Worm (Caenorhabditis elegans) whole organism, L4 larva: Measurements from ENCODE around the gene ZK721.4.

Source experiments
- F26F4.8 ChIP-seq: fragments of 200-800 bp; sonication (Bioruptor generic); conservative IDR thresholded peaks from 2 replicates; pipeline ENCODE4 v1.3.6; 2022; ENCODE audit warnings: missing genetic modification characterization, missing compliant biosample characterization
- F37D6.2 ChIP-seq: sonication (generic microtip); optimal IDR thresholded peaks from 2 replicates; lab custom pipeline; 2016; ENCODE audit warnings: mild to moderate bottlenecking, missing genetic modification characterization, missing compliant biosample characterization
- F44E2.7 ChIP-seq: fragments of 200-800 bp; sonication (Bioruptor generic); IDR thresholded peaks from 2 replicates; pipeline ENCODE4 v2.1.2; 2022; ENCODE audit warnings: missing genetic modification characterization, missing compliant biosample characterization
- F49E8.2 ChIP-seq: sonication (generic microtip); optimal IDR thresholded peaks from 2 replicates; lab custom pipeline; 2016; ENCODE audit warnings: missing compliant biosample characterization, mild to moderate bottlenecking, missing genetic modification characterization, borderline replicate concordance
- R02D3.7 ChIP-seq: fragments of 150-350 bp; sonication (generic microtip); optimal IDR thresholded peaks from 3 replicates; lab custom pipeline; 2014; ENCODE audit warnings: missing biosample characterization, missing genetic modification characterization
- T26A8.4 ChIP-seq: fragments of 200-800 bp; sonication (Bioruptor generic); IDR thresholded peaks from 2 replicates; pipeline ENCODE4 v1.3.6; 2022; ENCODE audit warnings: missing genetic modification characterization, missing compliant biosample characterization
- Y105C5A.15 ChIP-seq: fragments of 200-800 bp; sonication (Bioruptor generic); IDR thresholded peaks from 2 replicates; pipeline ENCODE4 v1.3.6; 2022; ENCODE audit warnings: missing genetic modification characterization, missing compliant biosample characterization
- ZK337.2 ChIP-seq: fragments of 200-800 bp; sonication (Bioruptor generic); IDR thresholded peaks from 2 replicates; pipeline ENCODE4 v1.3.6; 2022; ENCODE audit warnings: missing genetic modification reagents, missing genetic modification characterization, missing compliant biosample characterization
- aha-1 ChIP-seq: fragments of 150-350 bp; peaks from one replicate; lab custom pipeline; 2014; ENCODE audit warnings: missing biosample characterization, missing genetic modification characterization
- aly-2 ChIP-seq: sonication (generic microtip); optimal IDR thresholded peaks from 2 replicates; lab custom pipeline; 2018; ENCODE audit warnings: missing biosample characterization, missing genetic modification characterization
- ama-1 ChIP-seq: fragments of 150-350 bp; optimal IDR thresholded peaks from 2 replicates; lab custom pipeline; 2014; ENCODE audit warnings: inconsistent platforms, mixed read lengths
- arid-1 ChIP-seq: fragments of 200-800 bp; sonication (Bioruptor generic); conservative IDR thresholded peaks from 2 replicates; pipeline ENCODE4 v1.3.6; 2022; ENCODE audit warnings: missing genetic modification reagents, missing genetic modification characterization, missing compliant biosample characterization
- attf-4 ChIP-seq: sonication (generic microtip); optimal IDR thresholded peaks from 3 replicates; lab custom pipeline; 2017; ENCODE audit warnings: missing biosample characterization, missing genetic modification characterization
- ceh-20 ChIP-seq: fragments of 200-800 bp; sonication (Bioruptor generic); IDR thresholded peaks from 2 replicates; pipeline ENCODE4 v1.3.6; 2022; ENCODE audit warnings: missing genetic modification reagents, missing genetic modification characterization, missing compliant biosample characterization
- ceh-28 ChIP-seq: fragments of 150-350 bp; optimal IDR thresholded peaks from 2 replicates; lab custom pipeline; 2014; ENCODE audit warnings: missing biosample characterization, missing genetic modification reagents, missing genetic modification characterization
- ceh-62 ChIP-seq: sonication (generic microtip); optimal IDR thresholded peaks from 2 replicates; lab custom pipeline; 2017; ENCODE audit warnings: missing biosample characterization, missing genetic modification characterization
- ceh-82 ChIP-seq: sonication (generic microtip); optimal IDR thresholded peaks from 2 replicates; lab custom pipeline; 2017; ENCODE audit warnings: missing biosample characterization, missing genetic modification characterization
- daf-16 ChIP-seq, 3 experiments: sonication (generic microtip); optimal IDR thresholded peaks; 2 replicates each; lab custom pipeline; 2016 to 2017; ENCODE audit warnings: missing genetic modification characterization in 3 of 3, missing genetic modification reagents in 3 of 3, mild to moderate bottlenecking in 2 of 3, missing compliant biosample characterization in 2 of 3, missing biosample characterization in 1 of 3, moderate library complexity in 1 of 3
- dmd-6 ChIP-seq: fragments of 200-800 bp; sonication (Bioruptor generic); IDR thresholded peaks from 2 replicates; pipeline ENCODE4 v1.3.6; 2022; ENCODE audit warnings: missing genetic modification reagents, missing genetic modification characterization, missing compliant biosample characterization
- dmd-8 ChIP-seq: fragments of 200-800 bp; sonication (Bioruptor generic); IDR thresholded peaks from 2 replicates; pipeline ENCODE4 v1.3.6; 2022; ENCODE audit warnings: missing genetic modification characterization, missing compliant biosample characterization
- dmd-9 ChIP-seq: fragments of 200-800 bp; sonication (Bioruptor generic); IDR thresholded peaks from 2 replicates; pipeline ENCODE4 v1.3.6; 2022; ENCODE audit warnings: missing genetic modification reagents, missing genetic modification characterization, missing compliant biosample characterization
- dve-1 ChIP-seq: sonication (generic microtip); optimal IDR thresholded peaks from 2 replicates; lab custom pipeline; 2017; ENCODE audit warnings: antibody characterized with exemption, mild to moderate bottlenecking, missing genetic modification characterization, missing compliant biosample characterization; ENCODE audit not compliant: insufficient read depth
- egl-43 ChIP-seq: fragments of 200-800 bp; sonication (Bioruptor generic); IDR thresholded peaks from 2 replicates; pipeline ENCODE4 v1.3.6; 2022; ENCODE audit warnings: missing genetic modification reagents, missing genetic modification characterization, missing compliant biosample characterization
- hlh-11 ChIP-seq: fragments of 200-800 bp; sonication (Bioruptor generic); optimal IDR thresholded peaks from 2 replicates; lab custom pipeline; 2018; ENCODE audit warnings: mild to moderate bottlenecking, missing genetic modification characterization, missing compliant biosample characterization
- hlh-30 ChIP-seq: sonication (generic microtip); optimal IDR thresholded peaks from 2 replicates; lab custom pipeline; 2017; ENCODE audit warnings: antibody characterized with exemption, mild to moderate bottlenecking, missing genetic modification characterization, missing compliant biosample characterization; ENCODE audit not compliant: insufficient read depth
- hmg-1.1 ChIP-seq: fragments of 200-800 bp; sonication (Bioruptor generic); IDR thresholded peaks from 2 replicates; pipeline ENCODE4 v1.3.6; 2022; ENCODE audit warnings: missing genetic modification reagents, missing genetic modification characterization, missing compliant biosample characterization
- jun-1 ChIP-seq: fragments of 150-350 bp; optimal IDR thresholded peaks from 2 replicates; lab custom pipeline; 2014; ENCODE audit warnings: missing biosample characterization, missing genetic modification reagents, missing genetic modification characterization
- lin-1 ChIP-seq: fragments of 200-800 bp; sonication (Bioruptor generic); IDR thresholded peaks from 2 replicates; pipeline ENCODE4 v1.3.6; 2022; ENCODE audit warnings: missing genetic modification reagents, missing genetic modification characterization, missing compliant biosample characterization
- lin-13 ChIP-seq: fragments of 150-350 bp; optimal IDR thresholded peaks from 2 replicates; lab custom pipeline; 2014; ENCODE audit warnings: missing biosample characterization, missing genetic modification reagents, missing genetic modification characterization
- lin-15B ChIP-seq: fragments of 150-350 bp; sonication (generic microtip); optimal IDR thresholded peaks from 3 replicates; lab custom pipeline; 2014; ENCODE audit warnings: missing biosample characterization, missing genetic modification characterization
- lin-38 ChIP-seq: fragments of 200-800 bp; sonication (Bioruptor generic); IDR thresholded peaks from 2 replicates; pipeline ENCODE4 v1.3.6; 2022; ENCODE audit warnings: missing genetic modification reagents, missing genetic modification characterization, missing compliant biosample characterization
- lsy-2 ChIP-seq, 2 experiments: fragments of 150-350 bp in 1 of 2; sonication (generic microtip) in 1 of 2; optimal IDR thresholded peaks; 2 replicates each; lab custom pipeline; 2014 to 2017; ENCODE audit warnings: missing biosample characterization in 2 of 2, missing genetic modification characterization in 2 of 2
- madf-5 ChIP-seq, 2 experiments: fragments of 200-800 bp; sonication (Bioruptor generic); IDR thresholded peaks; 2 replicates each; pipeline ENCODE4 v1.3.6; 2022; ENCODE audit warnings: missing compliant biosample characterization in 2 of 2, missing genetic modification characterization in 2 of 2
- mdt-29 ChIP-seq: fragments of 200-800 bp; sonication (Bioruptor generic); IDR thresholded peaks from 2 replicates; pipeline ENCODE4 v1.3.6; 2022; ENCODE audit warnings: missing genetic modification reagents, missing genetic modification characterization, missing compliant biosample characterization
- mxl-2 ChIP-seq: fragments of 200-800 bp; sonication (Bioruptor generic); conservative IDR thresholded peaks from 2 replicates; pipeline ENCODE4 v1.3.6; 2022; ENCODE audit warnings: missing genetic modification reagents, missing genetic modification characterization, missing compliant biosample characterization
- nhr-111 ChIP-seq: fragments of 200-800 bp; sonication (Bioruptor generic); optimal IDR thresholded peaks from 2 replicates; lab custom pipeline; 2018; ENCODE audit warnings: mild to moderate bottlenecking, missing genetic modification characterization, missing compliant biosample characterization
- nhr-237 ChIP-seq: sonication (generic microtip); optimal IDR thresholded peaks from 2 replicates; lab custom pipeline; 2017; ENCODE audit warnings: missing biosample characterization, missing genetic modification characterization
- nhr-6 ChIP-seq: fragments of 150-350 bp; optimal IDR thresholded peaks from 2 replicates; lab custom pipeline; 2014; ENCODE audit warnings: missing biosample characterization, missing genetic modification characterization
- rbr-2 ChIP-seq: sonication (generic microtip); optimal IDR thresholded peaks from 2 replicates; lab custom pipeline; 2016; ENCODE audit warnings: missing genotype, missing genetic modification characterization, missing compliant biosample characterization
- saeg-2 ChIP-seq: fragments of 200-800 bp; sonication (Bioruptor generic); IDR thresholded peaks from 2 replicates; pipeline ENCODE4 v1.3.6; 2022; ENCODE audit warnings: missing genetic modification reagents, missing genetic modification characterization, missing compliant biosample characterization
- skn-1 ChIP-seq: fragments of 150-350 bp; optimal IDR thresholded peaks from 2 replicates; lab custom pipeline; 2014; ENCODE audit warnings: missing biosample characterization, missing genetic modification characterization
- snpc-1.2 ChIP-seq: fragments of 200-800 bp; sonication (Bioruptor generic); IDR thresholded peaks from 2 replicates; pipeline ENCODE4 v1.3.6; 2022; ENCODE audit warnings: missing genetic modification reagents, missing genetic modification characterization, missing compliant biosample characterization
- snpc-4 ChIP-seq: fragments of 150-350 bp; optimal IDR thresholded peaks from 2 replicates; lab custom pipeline; 2014; ENCODE audit warnings: missing biosample characterization, missing genetic modification characterization
- spr-3 ChIP-seq: fragments of 200-800 bp; sonication (Bioruptor generic); optimal IDR thresholded peaks from 2 replicates; lab custom pipeline; 2018; ENCODE audit warnings: mild to moderate bottlenecking, missing genetic modification characterization, missing compliant biosample characterization
- tag-97 ChIP-seq: fragments of 200-800 bp; sonication (Bioruptor generic); IDR thresholded peaks from 2 replicates; pipeline ENCODE4 v1.3.6; 2022; ENCODE audit warnings: missing genetic modification characterization, missing compliant biosample characterization
- tra-1 ChIP-seq: fragments of 200-800 bp; sonication (Bioruptor generic); IDR thresholded peaks from 2 replicates; pipeline ENCODE4 v1.3.6; 2022; ENCODE audit warnings: missing genetic modification reagents, missing genetic modification characterization, missing compliant biosample characterization
- unc-130 ChIP-seq: sonication (generic microtip); optimal IDR thresholded peaks from 2 replicates; lab custom pipeline; 2016; ENCODE audit warnings: missing genetic modification reagents, missing genetic modification characterization, missing compliant biosample characterization
- unc-39 ChIP-seq: sonication (generic microtip); optimal IDR thresholded peaks from 2 replicates; lab custom pipeline; 2017; ENCODE audit warnings: missing biosample characterization, missing genetic modification characterization
- zag-1 ChIP-seq: fragments of 150-350 bp; optimal IDR thresholded peaks from 2 replicates; lab custom pipeline; 2014; ENCODE audit warnings: missing biosample characterization, missing genetic modification characterization
- zfp-2 ChIP-seq: sonication (generic microtip); optimal IDR thresholded peaks from 2 replicates; lab custom pipeline; 2016; ENCODE audit warnings: mild to moderate bottlenecking, missing genetic modification characterization, missing compliant biosample characterization
- zfp-3 ChIP-seq: fragments of 200-800 bp; sonication (Bioruptor generic); conservative IDR thresholded peaks from 2 replicates; pipeline ENCODE4 v1.3.6; 2022; ENCODE audit warnings: missing genetic modification reagents, missing genetic modification characterization, missing compliant biosample characterization
- zip-11 ChIP-seq: fragments of 200-800 bp; sonication (Bioruptor generic); IDR thresholded peaks from 2 replicates; pipeline ENCODE4 v1.3.6; 2022; ENCODE audit warnings: missing genetic modification characterization, missing compliant biosample characterization
- zip-2 ChIP-seq: fragments of 150-350 bp; optimal IDR thresholded peaks from 2 replicates; lab custom pipeline; 2014; ENCODE audit warnings: missing biosample characterization, missing genetic modification characterization

The ZK721.4 gene

DNA sequence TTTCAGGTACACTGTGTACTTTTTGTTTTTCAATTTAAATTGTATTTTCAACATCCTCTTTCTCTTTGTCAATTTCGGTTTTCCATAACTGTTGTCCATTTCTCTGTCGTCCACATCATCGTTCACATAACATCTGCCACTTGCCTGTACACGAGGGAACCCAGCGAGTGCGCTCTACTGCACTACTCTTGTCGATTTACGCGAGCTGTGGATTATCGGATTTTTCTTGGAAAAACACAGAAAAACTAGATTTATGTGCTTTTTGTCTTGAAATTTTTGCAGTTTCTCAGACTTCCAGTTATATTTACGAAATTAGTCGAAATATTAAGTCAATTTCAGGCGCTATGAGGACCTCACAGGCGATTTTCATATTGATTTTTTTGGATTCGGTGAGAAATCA is 13.2 kb downstream of the ZK721.4 start, which contains the start of gene chup-1 (continued):
- TF ChIP-seq F44E2.7 (GFP tag; lab: Robert Waterston, UW) (no peak), arid-1 (GFP tag; lab: Robert Waterston, UW) (no peak), jun-1 (tag; lab: Kevin White, UChicago) (no peak), ceh-20 (GFP tag; lab: Robert Waterston, UW) (no peak), madf-5 (GFP tag; IDR thresholded peaks at IDR 0.05; lab: Robert Waterston, UW) (no peak), aly-2 (tag; lab: Kevin White, UChicago) (no peak), F49E8.2 (no peak), zfp-3 (GFP tag; lab: Robert Waterston, UW) (no peak), zip-2 (tag; lab: Kevin White, UChicago) (no peak), dmd-8 (GFP tag; lab: Robert Waterston, UW) (no peak), ceh-62 (tag; lab: Kevin White, UChicago) (no peak), saeg-2 (GFP tag; lab: Robert Waterston, UW) (no peak), hmg-1.1 (GFP tag; lab: Robert Waterston, UW) (no peak), snpc-4 (tag; lab: Kevin White, UChicago) (no peak), lin-13 (no peak), nhr-111 (no peak), unc-39 (tag; lab: Kevin White, UChicago) (no peak), ama-1 (lab: Kevin White, UChicago) (no peak), F37D6.2 (no peak), F26F4.8 (GFP tag; lab: Robert Waterston, UW) (no peak), rbr-2 (no peak), zfp-2 (tag; lab: Kevin White, UChicago) (no peak), dmd-9 (GFP tag; lab: Robert Waterston, UW) (no peak), unc-130 (GFP tag; lab: Kevin White, UChicago) (no peak), zag-1 (tag; lab: Kevin White, UChicago) (no peak), snpc-1.2 (GFP tag; lab: Robert Waterston, UW) (no peak), lin-1 (no peak), dve-1 (tag; lab: Kevin White, UChicago) (no peak), ZK337.2 (no peak), tra-1 (GFP tag; lab: Robert Waterston, UW) (no peak), nhr-237 (no peak), skn-1 (tag; lab: Kevin White, UChicago) (no peak), lin-38 (peak; percentile 77), Y105C5A.15 (GFP tag; lab: Robert Waterston, UW) (no peak), zip-11 (GFP tag; lab: Robert Waterston, UW) (no peak), attf-4 (no peak), hlh-11 (tag; lab: Kevin White, UChicago) (peak; percentile 14), T26A8.4 (GFP tag; lab: Robert Waterston, UW) (no peak), ceh-28 (tag; lab: Kevin White, UChicago) (no peak), R02D3.7 (tag; lab: Kevin White, UChicago) (peak; percentile 64), lin-15B (tag; lab: Kevin White, UChicago) (no peak), aha-1 (tag; lab: Kevin White, UChicago) (peak; percentile 97), lsy-2 (tag; optimal IDR thresholded peaks at IDR 0.05; lab: Kevin White, UChicago) (peak in 1 of 2 experiments; percentile 34), mxl-2 (no peak), nhr-6 (tag; lab: Kevin White, UChicago) (peak; percentile 1), mdt-29 (no peak), spr-3 (GFP tag; lab: Kevin White, UChicago) (no peak), ceh-82 (no peak), tag-97 (no peak), dmd-6 (GFP tag; lab: Robert Waterston, UW) (0 out of 2 replicates have a peak, but pooled peaks have one; percentile 13), egl-43 (no peak), hlh-30 (peak; percentile 60), daf-16 (GFP tag; optimal IDR thresholded peaks at IDR 0.05; lab: Kevin White, UChicago) (no peak), daf-16 (tag; optimal IDR thresholded peaks at IDR 0.05; lab: Kevin White, UChicago) (peak; percentile 51)
